Worm (Caenorhabditis elegans): ENCODE results near the gene swm-1.

Gene swm-1

ce11 chrV:9074360-9074834, 19.7 kb upstream of the swm-1 start:
- TF ChIP-seq hlh-30 (tag; optimal IDR thresholded peaks at IDR 0.05; ENCODE audit: insufficient read depth) (no peak), ceh-6 (GFP tag; optimal IDR thresholded peaks at IDR 0.05) (no peak), ceh-2 (tag; optimal IDR thresholded peaks at IDR 0.05) (no peak), C08G9.2 (tag; optimal IDR thresholded peaks at IDR 0.05) (no peak), ceh-30 (tag; optimal IDR thresholded peaks at IDR 0.05) (no peak), hlh-13 (GFP tag; optimal IDR thresholded peaks at IDR 0.05) (no peak), elt-2 (tag; optimal IDR thresholded peaks at IDR 0.05) (no peak)

ce11 chrV:9073322-9074038, 18.8 kb upstream of the swm-1 start, which contains the start of gene oac-50:
Gene oac-50 (minus strand): TSS chrV:9073540.
- TF ChIP-seq pros-1 (tag; optimal IDR thresholded peaks at IDR 0.05) (no peak), ttx-3 (tag; optimal IDR thresholded peaks at IDR 0.05) (no peak), ceh-6 (GFP tag; optimal IDR thresholded peaks at IDR 0.05) (no peak), hlh-30 (tag; optimal IDR thresholded peaks at IDR 0.05; ENCODE audit: insufficient read depth) (no peak), dmd-4 (tag; optimal IDR thresholded peaks at IDR 0.05; ENCODE audit: borderline replicate concordance) (no peak), mec-3 (tag; optimal IDR thresholded peaks at IDR 0.05; ENCODE audit: borderline replicate concordance) (no peak), F13H6.1 (tag; optimal IDR thresholded peaks at IDR 0.05) (no peak), unc-42 (tag; optimal IDR thresholded peaks at IDR 0.05) (no peak), elt-4 (tag; optimal IDR thresholded peaks at IDR 0.05) (no peak), tbx-7 (tag; optimal IDR thresholded peaks at IDR 0.05) (no peak), pag-3 (tag; optimal IDR thresholded peaks at IDR 0.05; ENCODE audit: borderline replicate concordance) (no peak), odd-2 (tag; optimal IDR thresholded peaks at IDR 0.05) (no peak), pha-4 (tag; optimal IDR thresholded peaks at IDR 0.05) (no peak), eyg-1 (tag; optimal IDR thresholded peaks at IDR 0.05) (no peak), madf-2 (tag; optimal IDR thresholded peaks at IDR 0.05) (no peak), lim-6 (tag; optimal IDR thresholded peaks at IDR 0.05) (no peak), fkh-6 (tag; optimal IDR thresholded peaks at IDR 0.05) (no peak), ceh-18 (tag; optimal IDR thresholded peaks at IDR 0.05) (no peak), unc-3 (GFP tag; conservative IDR thresholded peaks at IDR 0.05) (no peak), unc-3 (tag; optimal IDR thresholded peaks at IDR 0.05) (no peak), npax-4 (tag; optimal IDR thresholded peaks at IDR 0.05) (no peak)

- no peak for TF ChIP-seq ceh-48 (tag; optimal IDR thresholded peaks at IDR 0.05)
- TF ChIP-seq syd-9 (tag; optimal IDR thresholded peaks at IDR 0.05): no peak
- TF ChIP-seq ceh-24 (tag; optimal IDR thresholded peaks at IDR 0.05): no peak
- no peak for TF ChIP-seq hlh-30 (tag; optimal IDR thresholded peaks at IDR 0.05; ENCODE audit: insufficient read depth)
- no peak for TF ChIP-seq tbx-2 (tag; optimal IDR thresholded peaks at IDR 0.05)
- TF ChIP-seq hlh-13 (GFP tag; optimal IDR thresholded peaks at IDR 0.05): no peak
- TF ChIP-seq ama-1 (optimal IDR thresholded peaks at IDR 0.05): no peak
- no peak for TF ChIP-seq pqm-1 (tag; optimal IDR thresholded peaks at IDR 0.05)
- no peak for TF ChIP-seq ceh-6 (GFP tag; optimal IDR thresholded peaks at IDR 0.05)
- TF ChIP-seq sox-4 (tag; optimal IDR thresholded peaks at IDR 0.05): no peak
- TF ChIP-seq pha-4 (tag; optimal IDR thresholded peaks at IDR 0.05): no peak
- no peak for TF ChIP-seq Y22D7AL.16 (tag; optimal IDR thresholded peaks at IDR 0.05)
- TF ChIP-seq ceh-22 (tag; optimal IDR thresholded peaks at IDR 0.05): no peak
- TF ChIP-seq lim-6 (tag; optimal IDR thresholded peaks at IDR 0.05): no peak
- TF ChIP-seq pat-9 (tag; optimal IDR thresholded peaks at IDR 0.05): no peak
- no peak for TF ChIP-seq ceh-2 (tag; optimal IDR thresholded peaks at IDR 0.05)
- TF ChIP-seq elt-2 (tag; optimal IDR thresholded peaks at IDR 0.05): no peak
- no peak for TF ChIP-seq pag-3 (tag; optimal IDR thresholded peaks at IDR 0.05; ENCODE audit: borderline replicate concordance)
- TF ChIP-seq unc-55 (GFP tag; optimal IDR thresholded peaks at IDR 0.05): no peak
These were observed 15.0 kb upstream of the swm-1 start, which contains the start of gene T27E4.5 for ce11 chrV:9069680-9070079. Gene T27E4.5 (minus strand): TSS chrV:9069780.
